Fruit fly (Drosophila melanogaster): ENCODE results near the gene CG7271.

DNA sequence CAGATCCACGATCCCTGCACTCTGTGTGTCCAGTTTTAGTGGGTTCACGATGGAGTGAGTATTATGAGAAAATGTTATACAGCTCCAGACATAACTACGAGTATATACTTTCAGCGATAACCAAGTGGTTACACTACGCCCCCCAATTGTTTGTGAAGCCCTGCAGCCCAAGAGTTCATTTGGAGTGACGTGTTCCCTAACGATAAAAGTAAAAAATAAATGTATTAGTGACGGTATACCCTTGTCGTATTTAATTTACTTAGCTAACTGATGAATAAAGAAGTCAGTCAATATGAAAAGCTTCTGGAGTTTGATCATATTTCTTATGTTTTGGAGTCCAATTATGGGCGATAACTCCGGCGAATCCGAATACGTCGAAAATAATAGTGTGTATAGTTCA is 18.6 kb downstream of the CG7271 start, which contains the start of gene CG18231:
- TF ChIP-seq CG11617 (GFP tag; optimal IDR thresholded peaks at IDR 0.05) (no peak), CG33017 (tag; optimal IDR thresholded peaks at IDR 0.05) (no peak), bab1 (GFP tag; optimal IDR thresholded peaks at IDR 0.05) (no peak)

Measured in whole organism, adult.